Fruit fly (Drosophila melanogaster): ENCODE results near the gene AdamTS-B.

Gene AdamTS-B

dm6 chrX:5672243-5673051 lies 25.9 kb upstream of the AdamTS-B start, which contains the start of gene RpL35 (continued):
- TF ChIP-seq slou (GFP tag; optimal IDR thresholded peaks at IDR 0.05) (no peak), tin (GFP tag; optimal IDR thresholded peaks at IDR 0.05) (no peak), ttk (GFP tag; IDR thresholded peaks at IDR 0.05) (0 out of 2 replicates have a peak, but pooled peaks have one; percentile 35), Sox102F (GFP tag; optimal IDR thresholded peaks at IDR 0.05) (no peak), schlank (tag; optimal IDR thresholded peaks at IDR 0.05) (peak; percentile 58), jigr1 (GFP tag; IDR thresholded peaks at IDR 0.05) (no peak), Pdp1 (GFP tag; optimal IDR thresholded peaks at IDR 0.05) (peak; percentile 24 to 36), Hmx (GFP tag; optimal IDR thresholded peaks at IDR 0.05) (no peak), CG4617 (GFP tag; optimal IDR thresholded peaks at IDR 0.05; ENCODE audit: borderline replicate concordance) (peak; percentile 60), grn (GFP tag; optimal IDR thresholded peaks at IDR 0.05) (no peak), D19B (GFP tag; optimal IDR thresholded peaks at IDR 0.05) (peak; percentile 25), CG8281 (tag; optimal IDR thresholded peaks at IDR 0.05) (no peak), CG8944 (GFP tag; optimal IDR thresholded peaks at IDR 0.05) (no peak), CG42726 (GFP tag; IDR thresholded peaks at IDR 0.05; ENCODE audit: partially characterized antibody) (no peak), CG12155 (GFP tag; optimal IDR thresholded peaks at IDR 0.05) (no peak), BEAF-32 (GFP tag; optimal IDR thresholded peaks at IDR 0.05) (peak; percentile 67), CG12104 (GFP tag; optimal IDR thresholded peaks at IDR 0.05) (no peak), CG2120 (GFP tag; optimal IDR thresholded peaks at IDR 0.05) (peak; percentile 23), Side (GFP tag; optimal IDR thresholded peaks at IDR 0.05) (peak; percentile 38), chm (GFP tag; IDR thresholded peaks at IDR 0.05) (no peak), CG18476 (GFP tag; optimal IDR thresholded peaks at IDR 0.05) (no peak), wek (GFP tag; optimal IDR thresholded peaks at IDR 0.05) (peak; percentile 56), p53 (GFP tag; optimal IDR thresholded peaks at IDR 0.05) (no peak), CG9727 (GFP tag; optimal IDR thresholded peaks at IDR 0.05) (peak; percentile 50), CG15514 (GFP tag; optimal IDR thresholded peaks at IDR 0.05) (peak; percentile 98), gt (GFP tag; IDR thresholded peaks at IDR 0.05) (no peak), al (GFP tag; IDR thresholded peaks at IDR 0.05) (peak; percentile 31; the same call in 1 of the 2 replicates), CG4424 (GFP tag; optimal IDR thresholded peaks at IDR 0.05) (peak; percentile 12), CG33557 (GFP tag; optimal IDR thresholded peaks at IDR 0.05) (peak; percentile 25), CG17802 (tag; optimal IDR thresholded peaks at IDR 0.05) (no peak), CG7928 (GFP tag; optimal IDR thresholded peaks at IDR 0.05) (no peak), Sry-β (GFP tag; optimal IDR thresholded peaks at IDR 0.05) (no peak), Doc2 (GFP tag; IDR thresholded peaks at IDR 0.05) (no peak), tap (tag; optimal IDR thresholded peaks at IDR 0.05) (no peak), sd (tag; optimal IDR thresholded peaks at IDR 0.05) (no peak), Kr (GFP tag; optimal IDR thresholded peaks at IDR 0.05) (no peak), trh (GFP tag; optimal IDR thresholded peaks at IDR 0.05) (no peak), CG15479 (GFP tag; optimal IDR thresholded peaks at IDR 0.05) (no peak), HLH54F (GFP tag; optimal IDR thresholded peaks at IDR 0.05) (peak; percentile 25), psq (GFP tag; optimal IDR thresholded peaks at IDR 0.05) (no peak), pb (GFP tag; optimal IDR thresholded peaks at IDR 0.05) (no peak), CG43689 (GFP tag; IDR thresholded peaks at IDR 0.05) (no peak), Blimp-1 (GFP tag; optimal IDR thresholded peaks at IDR 0.05) (peak; percentile 23), CG4707 (GFP tag; optimal IDR thresholded peaks at IDR 0.05) (no peak), CG6689 (GFP tag; IDR thresholded peaks at IDR 0.05) (no peak), caup (GFP tag; optimal IDR thresholded peaks at IDR 0.05; ENCODE audit: severe bottlenecking) (peak; percentile 70), eve (GFP tag; optimal IDR thresholded peaks at IDR 0.05) (no peak), CG17361 (GFP tag; IDR thresholded peaks at IDR 0.05) (no peak), CG16863 (GFP tag; optimal IDR thresholded peaks at IDR 0.05) (peak; percentile 3)
